Fruit fly (Drosophila melanogaster) whole organism, embryonic: Measurements from ENCODE around the gene CG12301.

Source experiments
- CG12769 ChIP-seq: fragments of 200-800 bp; sonication (Bioruptor generic); optimal IDR thresholded peaks from 2 replicates; lab custom pipeline; 2019; ENCODE audit warnings: missing biosample characterization, mild to moderate bottlenecking, missing genetic modification characterization, moderate library complexity
- CG13624 ChIP-seq: fragments of 200-800 bp; sonication (Bioruptor generic); optimal IDR thresholded peaks from 2 replicates; lab custom pipeline; 2016; ENCODE audit warnings: missing biosample characterization, missing genetic modification characterization
- CG14014 ChIP-seq: fragments of 200-800 bp; sonication (Bioruptor generic); IDR thresholded peaks from 2 replicates; pipeline ENCODE4 v1.3.6; 2022; ENCODE audit warnings: missing biosample characterization, missing genetic modification characterization
- CG1602 ChIP-seq: fragments of 200-800 bp; sonication (Bioruptor generic); optimal IDR thresholded peaks from 3 replicates; lab custom pipeline; 2016; ENCODE audit warnings: missing biosample characterization, missing genetic modification characterization
- CG17328 ChIP-seq: fragments of 200-800 bp; sonication (Bioruptor generic); IDR thresholded peaks from 2 replicates; pipeline ENCODE4 v1.3.6; 2022; ENCODE audit warnings: missing biosample characterization, missing genetic modification characterization
- CG31441 ChIP-seq: fragments of 200-800 bp; sonication (Bioruptor generic); IDR thresholded peaks from 2 replicates; pipeline ENCODE4 v1.3.6; 2022; ENCODE audit warnings: missing biosample characterization, missing genetic modification characterization
- CG32772 ChIP-seq: fragments of 200-800 bp; sonication (Bioruptor generic); IDR thresholded peaks from 2 replicates; pipeline ENCODE4 v1.3.6; 2022; ENCODE audit warnings: missing biosample characterization, missing genetic modification characterization
- CG42726 ChIP-seq: fragments of 200-800 bp; sonication (Bioruptor generic); IDR thresholded peaks from 2 replicates; pipeline ENCODE4 v1.3.6; 2022; ENCODE audit warnings: missing biosample characterization, missing genetic modification characterization; ENCODE audit not compliant: partially characterized antibody
- CG4328 ChIP-seq: fragments of 200-800 bp; sonication (Bioruptor generic); optimal IDR thresholded peaks from 3 replicates; lab custom pipeline; 2017; ENCODE audit warnings: missing biosample characterization, missing genetic modification reagents, missing genetic modification characterization
- CG4617 ChIP-seq: fragments of 200-800 bp; sonication (Bioruptor generic); optimal IDR thresholded peaks from 3 replicates; lab custom pipeline; 2016; ENCODE audit warnings: missing biosample characterization, missing genetic modification characterization, borderline replicate concordance
- CG4707 ChIP-seq: fragments of 200-800 bp; sonication (Bioruptor generic); optimal IDR thresholded peaks from 2 replicates; lab custom pipeline; 2018; ENCODE audit warnings: missing biosample characterization, mild to moderate bottlenecking, missing genetic modification characterization, moderate library complexity
- CG7372 ChIP-seq: fragments of 200-800 bp; sonication (Bioruptor generic); IDR thresholded peaks from 2 replicates; pipeline ENCODE4 v1.3.6; 2022; ENCODE audit warnings: missing biosample characterization, missing genetic modification characterization
- CG7928 ChIP-seq: fragments of 200-800 bp; sonication (Bioruptor generic); optimal IDR thresholded peaks from 2 replicates; lab custom pipeline; 2017; ENCODE audit warnings: missing biosample characterization, mild to moderate bottlenecking, missing genetic modification characterization
- CG8281 ChIP-seq: fragments of 200-800 bp; sonication (Bioruptor generic); optimal IDR thresholded peaks from 2 replicates; lab custom pipeline; 2018; ENCODE audit warnings: missing biosample characterization, mild to moderate bottlenecking, missing genetic modification characterization, moderate library complexity
- CG8924 ChIP-seq: fragments of 200-800 bp; optimal IDR thresholded peaks from 3 replicates; lab custom pipeline; 2019; ENCODE audit warnings: missing biosample characterization, mild to moderate bottlenecking, missing genetic modification characterization, moderate library complexity
- CTCF ChIP-seq: fragments of 200-800 bp; sonication (Bioruptor generic); optimal IDR thresholded peaks from 2 replicates; lab custom pipeline; 2017; ENCODE audit warnings: missing biosample characterization, mild to moderate bottlenecking, missing genetic modification characterization, moderate library complexity
- D19A ChIP-seq: fragments of 200-800 bp; optimal IDR thresholded peaks from 3 replicates; lab custom pipeline; 2019; ENCODE audit warnings: missing biosample characterization, mild to moderate bottlenecking, missing genetic modification characterization, moderate library complexity
- Dad ChIP-seq: fragments of 200-800 bp; sonication (Bioruptor generic); optimal IDR thresholded peaks from 3 replicates; lab custom pipeline; 2016; ENCODE audit warnings: missing biosample characterization, missing genetic modification characterization
- Ets65A ChIP-seq: fragments of 200-800 bp; sonication (Bioruptor generic); peaks from one replicate; lab custom pipeline; 2016; ENCODE audit warnings: missing biosample characterization, missing genetic modification characterization
- Fer1 ChIP-seq: fragments of 200-800 bp; sonication (Bioruptor generic); optimal IDR thresholded peaks from 2 replicates; lab custom pipeline; 2017; ENCODE audit warnings: missing biosample characterization, mild to moderate bottlenecking, missing genetic modification characterization
- Fer3 ChIP-seq: fragments of 200-800 bp; sonication (Bioruptor generic); optimal IDR thresholded peaks from 2 replicates; lab custom pipeline; 2018; ENCODE audit warnings: missing biosample characterization, mild to moderate bottlenecking, missing genetic modification characterization, moderate library complexity
- Hand ChIP-seq: fragments of 200-800 bp; sonication (Bioruptor generic); optimal IDR thresholded peaks from 2 replicates; lab custom pipeline; 2017; ENCODE audit warnings: mild to moderate bottlenecking, missing biosample characterization, missing genetic modification reagents, missing genetic modification characterization
- Hr39 ChIP-seq: fragments of >200 bp; optimal IDR thresholded peaks from 2 replicates; lab custom pipeline; 2017
- Rx ChIP-seq: fragments of 200-800 bp; sonication (Bioruptor generic); IDR thresholded peaks from 2 replicates; pipeline ENCODE4 v1.3.6; 2022; ENCODE audit warnings: missing biosample characterization, missing genetic modification characterization
- Scr ChIP-seq: fragments of 200-800 bp; sonication (Bioruptor generic); IDR thresholded peaks from 2 replicates; pipeline ENCODE4 v1.3.6; 2022; ENCODE audit warnings: missing biosample characterization, missing genetic modification characterization; ENCODE audit not compliant: partially characterized antibody
- Vsx1 ChIP-seq: fragments of 200-800 bp; sonication (Bioruptor generic); optimal IDR thresholded peaks from 2 replicates; lab custom pipeline; 2017; ENCODE audit warnings: missing biosample characterization, mild to moderate bottlenecking, missing genetic modification characterization, missing genetic modification reagents
- ac ChIP-seq: fragments of 200-800 bp; sonication (Bioruptor generic); optimal IDR thresholded peaks from 3 replicates; lab custom pipeline; 2017; ENCODE audit warnings: missing biosample characterization, mild to moderate bottlenecking, missing genetic modification characterization
- ci ChIP-seq: fragments of 200-800 bp; sonication (Bioruptor generic); IDR thresholded peaks from 3 replicates; pipeline ENCODE4 v1.3.6; 2022; ENCODE audit warnings: missing biosample characterization, missing genetic modification characterization
- dati ChIP-seq: fragments of 200-800 bp; sonication (Bioruptor generic); IDR thresholded peaks from 2 replicates; pipeline ENCODE4 v1.3.6; 2022; ENCODE audit warnings: missing biosample characterization, missing genetic modification characterization
- dimm ChIP-seq: fragments of 200-800 bp; sonication (Bioruptor generic); IDR thresholded peaks from 2 replicates; pipeline ENCODE4 v1.3.6; 2022; ENCODE audit warnings: missing biosample characterization, missing genetic modification characterization
- esg ChIP-seq: fragments of 200-800 bp; sonication (Bioruptor generic); conservative IDR thresholded peaks from 2 replicates; pipeline ENCODE4 v1.3.6; 2022; ENCODE audit warnings: missing biosample characterization, missing genetic modification characterization
- exex ChIP-seq: fragments of 200-800 bp; sonication (Bioruptor generic); optimal IDR thresholded peaks from 4 replicates; lab custom pipeline; 2018; ENCODE audit warnings: missing biosample characterization, mild to moderate bottlenecking, missing genetic modification characterization, moderate library complexity
- gcm2 ChIP-seq: fragments of 200-800 bp; sonication (Bioruptor generic); optimal IDR thresholded peaks from 2 replicates; lab custom pipeline; 2016; ENCODE audit warnings: missing biosample characterization, missing genetic modification characterization
- h ChIP-seq: fragments of >200 bp; optimal IDR thresholded peaks from 2 replicates; lab custom pipeline; 2017
- ham ChIP-seq: fragments of 200-800 bp; sonication (Bioruptor generic); IDR thresholded peaks from 2 replicates; pipeline ENCODE4 v1.3.6; 2022; ENCODE audit warnings: missing biosample characterization, missing genetic modification characterization
- jing ChIP-seq: fragments of 200-800 bp; sonication (Bioruptor generic); optimal IDR thresholded peaks from 2 replicates; lab custom pipeline; 2018; ENCODE audit warnings: missing biosample characterization, mild to moderate bottlenecking, missing genetic modification characterization
- lola ChIP-seq, 3 experiments: fragments of >200 bp in 2 of 3; fragments of 200-800 bp in 1 of 3; sonication (Bioruptor generic) in 1 of 3; optimal IDR thresholded peaks; 2 replicates each; lab custom pipeline; 2017 to 2019; ENCODE audit warnings: missing biosample characterization in 3 of 3, missing genetic modification characterization in 3 of 3, mild to moderate bottlenecking in 1 of 3, moderate library complexity in 1 of 3
- lov ChIP-seq, 2 experiments: fragments of 200-800 bp in 1 of 2; fragments of >200 bp in 1 of 2; sonication (Bioruptor generic) in 1 of 2; IDR thresholded peaks in 1 of 2; optimal IDR thresholded peaks in 1 of 2; 2 replicates in 1 of 2; 3 replicates in 1 of 2; pipeline versions ENCODE4 v1.3.6 to Lab custom; 2017 to 2022; ENCODE audit warnings: missing biosample characterization in 1 of 2, missing genetic modification characterization in 1 of 2
- org-1 ChIP-seq: fragments of 200-800 bp; sonication (Bioruptor generic); optimal IDR thresholded peaks from 2 replicates; lab custom pipeline; 2017; ENCODE audit warnings: missing biosample characterization, missing genetic modification characterization
- ranshi ChIP-seq: fragments of 200-800 bp; sonication (Bioruptor generic); IDR thresholded peaks from 2 replicates; pipeline ENCODE4 v1.3.6; 2022; ENCODE audit warnings: missing biosample characterization, missing genetic modification characterization
- scrt ChIP-seq: fragments of 200-800 bp; sonication (Bioruptor generic); optimal IDR thresholded peaks from 2 replicates; lab custom pipeline; 2018; ENCODE audit warnings: missing biosample characterization, mild to moderate bottlenecking, missing genetic modification characterization, moderate library complexity
- shn ChIP-seq: fragments of 200-800 bp; sonication (Bioruptor generic); optimal IDR thresholded peaks from 3 replicates; lab custom pipeline; 2016; ENCODE audit warnings: missing biosample characterization, missing genetic modification characterization
- sima ChIP-seq: fragments of 200-800 bp; sonication (Bioruptor generic); optimal IDR thresholded peaks from 2 replicates; lab custom pipeline; 2016; ENCODE audit warnings: missing biosample characterization, missing genetic modification characterization
- sna ChIP-seq: fragments of 200-800 bp; sonication (Bioruptor generic); IDR thresholded peaks from 2 replicates; pipeline ENCODE4 v1.3.6; 2022; ENCODE audit warnings: missing biosample characterization, missing genetic modification characterization; ENCODE audit not compliant: partially characterized antibody
- sqz ChIP-seq: fragments of 200-800 bp; sonication (Bioruptor generic); optimal IDR thresholded peaks from 3 replicates; lab custom pipeline; 2018; ENCODE audit warnings: missing biosample characterization, mild to moderate bottlenecking, missing genetic modification characterization
- tio ChIP-seq: fragments of 200-800 bp; sonication (Bioruptor generic); optimal IDR thresholded peaks from 2 replicates; lab custom pipeline; 2017; ENCODE audit warnings: missing biosample characterization, missing genetic modification characterization, inconsistent platforms
- trh ChIP-seq: fragments of 200-800 bp; sonication (Bioruptor generic); optimal IDR thresholded peaks from 2 replicates; lab custom pipeline; 2016; ENCODE audit warnings: missing biosample characterization, missing genetic modification characterization
- usp ChIP-seq: fragments of >200 bp; optimal IDR thresholded peaks from 2 replicates; lab custom pipeline; 2017; ENCODE audit warnings: missing biosample characterization, missing genetic modification characterization
- zen ChIP-seq: fragments of 200-800 bp; sonication (Bioruptor generic); optimal IDR thresholded peaks from 3 replicates; lab custom pipeline; 2018; ENCODE audit warnings: missing biosample characterization, mild to moderate bottlenecking, missing genetic modification characterization, moderate library complexity
- zen2 ChIP-seq: fragments of 200-800 bp; sonication (Bioruptor generic); IDR thresholded peaks from 3 replicates; pipeline ENCODE4 v1.3.6; 2022; ENCODE audit warnings: missing biosample characterization, missing genetic modification characterization; ENCODE audit not compliant: partially characterized antibody
- zfh1 ChIP-seq: fragments of 200-800 bp; sonication (Bioruptor generic); IDR thresholded peaks from 3 replicates; pipeline ENCODE4 v1.3.6; 2022; ENCODE audit warnings: missing biosample characterization, missing genetic modification characterization

Gene CG12301

DNA sequence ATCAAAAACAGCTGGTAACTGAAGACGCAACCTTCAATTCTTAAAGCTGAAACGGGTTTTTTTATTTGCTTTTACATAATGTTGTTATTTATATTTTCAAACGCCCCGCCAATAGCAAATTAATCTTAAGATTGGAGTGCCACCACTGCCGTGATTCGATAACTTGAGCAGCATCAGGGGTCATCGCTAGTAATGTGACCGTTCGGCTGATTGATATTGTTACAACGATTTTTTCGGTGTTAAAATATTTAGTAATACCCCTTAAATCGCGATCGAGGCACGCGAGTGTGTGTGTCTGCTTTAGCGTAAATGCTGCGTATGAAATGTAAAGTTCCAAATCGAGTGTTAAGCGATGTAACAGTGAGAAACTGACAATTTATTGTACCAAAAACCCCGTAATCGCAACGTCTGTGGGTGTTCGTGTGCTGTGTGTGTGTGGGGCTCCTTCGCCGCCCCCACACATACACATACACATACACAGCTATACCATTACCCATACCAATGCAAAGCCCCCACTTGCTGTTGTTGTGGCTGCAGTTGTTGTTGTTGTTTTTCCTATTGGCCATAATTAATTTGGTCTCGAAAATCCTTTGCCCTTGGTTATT is 14.7 kb upstream of the CG12301 start, which contains the start of gene dop (continued):
- no peak for TF ChIP-seq scrt
- TF ChIP-seq CG7928 (GFP tag; lab: Kevin White, UChicago): no peak
- TF ChIP-seq CG4707 (GFP tag; lab: Kevin White, UChicago): no peak
- no peak for TF ChIP-seq CG32772 (GFP tag; lab: Robert Waterston, UW)
- no peak for TF ChIP-seq Vsx1
- TF ChIP-seq exex (tag; lab: Kevin White, UChicago): no peak
- TF ChIP-seq sima: no peak
- TF ChIP-seq gcm2 (GFP tag; lab: Kevin White, UChicago): no peak
- no peak for TF ChIP-seq Hr39 (lab: Kevin White, UChicago)
- TF ChIP-seq ci (GFP tag; lab: Robert Waterston, UW): peak; percentile 30; the same call in 1 of the 3 replicates
- TF ChIP-seq usp (GFP tag; lab: Kevin White, UChicago): no peak
- no peak for TF ChIP-seq zen (tag; lab: Kevin White, UChicago)
- TF ChIP-seq zen2 (GFP tag; lab: Robert Waterston, UW): no peak; the same call in 2 of the 3 replicates
- TF ChIP-seq CG42726 (GFP tag; lab: Robert Waterston, UW): no peak
- TF ChIP-seq CG4617 (GFP tag; lab: Kevin White, UChicago): peak; percentile 59
- no peak for TF ChIP-seq CG8281 (tag; lab: Kevin White, UChicago)
- TF ChIP-seq shn (GFP tag; lab: Kevin White, UChicago): peak; percentile 42
- TF ChIP-seq Dad (GFP tag; lab: Kevin White, UChicago): no peak
- TF ChIP-seq CG17328: 0 out of 2 replicates have a peak, but pooled peaks have one; percentile 16
- peak; percentile 9 for TF ChIP-seq CG12769
- TF ChIP-seq ac: no peak
- no peak for TF ChIP-seq CG14014
- TF ChIP-seq CG8924: no peak
- no peak for TF ChIP-seq Rx (GFP tag; lab: Robert Waterston, UW)
- TF ChIP-seq CG4328 (GFP tag; lab: Kevin White, UChicago): no peak
- no peak for TF ChIP-seq Fer3 (tag; lab: Kevin White, UChicago)
- no peak for TF ChIP-seq CG31441 (GFP tag; lab: Robert Waterston, UW)
- TF ChIP-seq dati (GFP tag; lab: Robert Waterston, UW): no peak
- peak; percentile 43 for TF ChIP-seq sna
- TF ChIP-seq Scr (GFP tag; lab: Robert Waterston, UW): peak; percentile 71
- TF ChIP-seq CTCF (GFP tag; lab: Kevin White, UChicago): no peak
- TF ChIP-seq ranshi (GFP tag; lab: Robert Waterston, UW): no peak
- TF ChIP-seq CG13624 (GFP tag; lab: Kevin White, UChicago): no peak
- TF ChIP-seq sqz (GFP tag; lab: Kevin White, UChicago): no peak
- no peak for TF ChIP-seq tio (GFP tag; lab: Kevin White, UChicago)
- TF ChIP-seq CG1602 (GFP tag; lab: Kevin White, UChicago): no peak
- no peak for TF ChIP-seq Fer1 (GFP tag; lab: Kevin White, UChicago)
- peak; percentile 92 for TF ChIP-seq Ets65A (GFP tag; lab: Kevin White, UChicago)
- TF ChIP-seq org-1 (GFP tag; lab: Kevin White, UChicago): no peak
- TF ChIP-seq CG7372 (GFP tag; lab: Robert Waterston, UW): no peak
- no peak for TF ChIP-seq dimm (GFP tag; lab: Robert Waterston, UW)
- no peak for TF ChIP-seq lola (GFP tag; optimal IDR thresholded peaks at IDR 0.05; lab: Kevin White, UChicago)
- TF ChIP-seq esg: no peak
- no peak for TF ChIP-seq D19A
- TF ChIP-seq Hand: no peak
- TF ChIP-seq zfh1 (GFP tag; lab: Robert Waterston, UW): no peak
- no peak for TF ChIP-seq trh (GFP tag; lab: Kevin White, UChicago)
- no peak for TF ChIP-seq ham (GFP tag; lab: Robert Waterston, UW)
- TF ChIP-seq lov (optimal IDR thresholded peaks at IDR 0.05; lab: Kevin White, UChicago): no peak
- no peak for TF ChIP-seq lov (GFP tag; IDR thresholded peaks at IDR 0.05; lab: Robert Waterston, UW)
- no peak for TF ChIP-seq jing (GFP tag; lab: Kevin White, UChicago)
- no peak for TF ChIP-seq h (lab: Kevin White, UChicago)
